Fruit fly (Drosophila melanogaster): Measurements from ENCODE around the gene HIP.

HIP gene

DNA sequence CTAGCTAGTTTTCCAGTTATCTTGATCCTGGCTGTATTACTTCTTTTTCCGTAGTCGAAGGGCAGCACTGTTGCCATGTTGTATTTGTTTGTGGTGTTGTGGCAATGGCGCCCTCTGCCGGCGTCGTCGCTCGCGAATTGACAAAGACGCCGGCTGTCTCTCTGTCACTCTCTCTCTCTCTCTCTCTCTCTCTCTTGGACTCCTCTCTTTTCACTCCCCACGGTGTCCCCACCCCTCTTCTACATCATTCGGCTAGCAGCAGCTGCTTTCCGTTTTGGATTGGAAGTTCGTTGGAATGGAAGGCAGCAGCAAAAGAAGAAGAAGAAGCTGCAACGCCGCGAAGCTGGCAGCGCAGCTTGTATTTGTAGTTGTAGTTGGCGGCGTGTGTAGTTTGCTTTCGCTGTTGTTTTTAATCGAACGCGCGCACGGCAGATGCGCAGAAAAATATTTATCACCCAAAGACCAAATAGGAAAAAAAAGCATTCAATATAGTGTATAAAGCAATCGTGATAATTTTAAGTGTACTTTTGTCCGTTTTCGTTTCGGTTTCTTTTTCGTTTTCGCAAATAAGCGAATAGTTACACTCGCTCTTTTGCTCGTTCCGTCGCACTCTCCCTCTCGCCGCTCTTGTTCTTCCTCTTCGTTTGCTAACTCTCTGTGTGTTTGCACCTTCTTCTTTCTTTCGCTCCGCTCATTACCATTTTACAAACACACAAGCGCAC lies 19.1 kb upstream of the HIP start (continued):
- TF ChIP-seq OdsH (GFP tag; optimal IDR thresholded peaks at IDR 0.05) (no peak), Lpt (GFP tag; optimal IDR thresholded peaks at IDR 0.05) (peak; percentile 69), Sox15 (GFP tag; optimal IDR thresholded peaks at IDR 0.05) (no peak), cyc (GFP tag; optimal IDR thresholded peaks at IDR 0.05) (no peak), spab (GFP tag; optimal IDR thresholded peaks at IDR 0.05) (no peak), Ets21C (GFP tag; optimal IDR thresholded peaks at IDR 0.05) (no peak), Smox (GFP tag; optimal IDR thresholded peaks at IDR 0.05) (no peak), CG11762 (GFP tag; optimal IDR thresholded peaks at IDR 0.05; ENCODE audit: insufficient read depth) (peak; percentile 7), Ets96B (tag; optimal IDR thresholded peaks at IDR 0.05) (peak; percentile 43), CG8119 (GFP tag; IDR thresholded peaks at IDR 0.05) (no peak; the same call in 1 of the 3 replicates), salr (GFP tag; optimal IDR thresholded peaks at IDR 0.05) (no peak), Hr4 (GFP tag; optimal IDR thresholded peaks at IDR 0.05) (peak; percentile 36), Eip93F (GFP tag; optimal IDR thresholded peaks at IDR 0.05) (no peak), CG34406 (GFP tag; optimal IDR thresholded peaks at IDR 0.05) (peak; percentile 3), Eip75B (GFP tag; optimal IDR thresholded peaks at IDR 0.05) (peak; percentile 16), CG11294 (GFP tag; IDR thresholded peaks at IDR 0.05) (no peak), CG4318 (GFP tag; optimal IDR thresholded peaks at IDR 0.05) (no peak), CG6276 (GFP tag; optimal IDR thresholded peaks at IDR 0.05) (peak; percentile 62), Hr39 (GFP tag; optimal IDR thresholded peaks at IDR 0.05) (no peak)

- peak; percentile 4 for TF ChIP-seq Ets96B (tag; optimal IDR thresholded peaks at IDR 0.05)
- no peak for TF ChIP-seq Hr39 (GFP tag; optimal IDR thresholded peaks at IDR 0.05)
- TF ChIP-seq net (GFP tag; optimal IDR thresholded peaks at IDR 0.05) = no peak
- peak; percentile 63 for TF ChIP-seq Sox14 (GFP tag; optimal IDR thresholded peaks at IDR 0.05)
- TF ChIP-seq Gug (GFP tag; IDR thresholded peaks at IDR 0.05) = no peak
- TF ChIP-seq eg (GFP tag; IDR thresholded peaks at IDR 0.05) = peak; percentile 24; the same call in 1 of the 3 replicates
- peak; percentile 16 for TF ChIP-seq Eip75B (GFP tag; optimal IDR thresholded peaks at IDR 0.05)
- peak; percentile 15 for TF ChIP-seq CG1621 (tag; optimal IDR thresholded peaks at IDR 0.05)
- peak; percentile 2 for TF ChIP-seq topi (GFP tag; optimal IDR thresholded peaks at IDR 0.05)
- TF ChIP-seq CG4318 (GFP tag; optimal IDR thresholded peaks at IDR 0.05) = no peak
- no peak for TF ChIP-seq Hr38 (GFP tag; optimal IDR thresholded peaks at IDR 0.05)
- TF ChIP-seq vri (GFP tag; optimal IDR thresholded peaks at IDR 0.05) = peak; percentile 34
- TF ChIP-seq esn (GFP tag; optimal IDR thresholded peaks at IDR 0.05) = peak; percentile 46
- no peak for TF ChIP-seq CG11902 (GFP tag; optimal IDR thresholded peaks at IDR 0.05)
- peak; percentile 10 for TF ChIP-seq CG6854 (GFP tag; optimal IDR thresholded peaks at IDR 0.05)
- peak; percentile 14 for TF ChIP-seq CG7368 (GFP tag; optimal IDR thresholded peaks at IDR 0.05)
- peak; percentile 42 for TF ChIP-seq Sox102F (GFP tag; optimal IDR thresholded peaks at IDR 0.05)
- TF ChIP-seq spab (GFP tag; optimal IDR thresholded peaks at IDR 0.05) = no peak
- TF ChIP-seq Sox15 (GFP tag; optimal IDR thresholded peaks at IDR 0.05) = no peak
- peak; percentile 41 for TF ChIP-seq Met (GFP tag; optimal IDR thresholded peaks at IDR 0.05)
- no peak for TF ChIP-seq CG32006 (GFP tag; optimal IDR thresholded peaks at IDR 0.05)
- no peak for TF ChIP-seq CG11294 (GFP tag; IDR thresholded peaks at IDR 0.05)
- TF ChIP-seq CG6276 (GFP tag; optimal IDR thresholded peaks at IDR 0.05) = no peak
- 0 out of 2 replicates have a peak, but pooled peaks have one; percentile 46 for TF ChIP-seq CG15336 (GFP tag; IDR thresholded peaks at IDR 0.05)
- peak; percentile 89 for TF ChIP-seq CG6163 (GFP tag; IDR thresholded peaks at IDR 0.05)
- TF ChIP-seq dsx (GFP tag; optimal IDR thresholded peaks at IDR 0.05; ENCODE audit: poor library complexity, severe bottlenecking) = peak; percentile 11
- peak; percentile 30 for TF ChIP-seq fkh (GFP tag; optimal IDR thresholded peaks at IDR 0.05)
- TF ChIP-seq CG6808 (GFP tag; optimal IDR thresholded peaks at IDR 0.05) = peak; percentile 16
- TF ChIP-seq Eip93F (GFP tag; optimal IDR thresholded peaks at IDR 0.05) = no peak
- no peak for TF ChIP-seq CG31627 (GFP tag; optimal IDR thresholded peaks at IDR 0.05)
- peak; percentile 36 for TF ChIP-seq CG16779 (tag; optimal IDR thresholded peaks at IDR 0.05)
- TF ChIP-seq ss (GFP tag; optimal IDR thresholded peaks at IDR 0.05) = peak; percentile 10 to 40
- no peak for TF ChIP-seq CG10669 (GFP tag; optimal IDR thresholded peaks at IDR 0.05)
- no peak for TF ChIP-seq Lpt (GFP tag; optimal IDR thresholded peaks at IDR 0.05)
- peak; percentile 40 for TF ChIP-seq Eip78C (GFP tag)
- peak; percentile 13 for TF ChIP-seq Smox (GFP tag; optimal IDR thresholded peaks at IDR 0.05)
- TF ChIP-seq CG11762 (GFP tag; optimal IDR thresholded peaks at IDR 0.05; ENCODE audit: insufficient read depth) = no peak
- no peak for TF ChIP-seq CG6792 (GFP tag; optimal IDR thresholded peaks at IDR 0.05)
- TF ChIP-seq CG34406 (GFP tag; optimal IDR thresholded peaks at IDR 0.05) = no peak
- TF ChIP-seq svp (GFP tag) = peak; percentile 71
- TF ChIP-seq lz (GFP tag; optimal IDR thresholded peaks at IDR 0.05) = peak; percentile 15
- TF ChIP-seq CG8119 (GFP tag; IDR thresholded peaks at IDR 0.05) = no peak; the same call in 2 of the 3 replicates
Observed at dm6 chrX:3780884-3781283, 18.1 kb upstream of the HIP start.
